Worm (Caenorhabditis elegans) whole organism, late embryonic: ENCODE results near the gene ciao-2B.

Experiments
- K02D7.2 ChIP-seq: sonication (generic microtip); optimal IDR thresholded peaks from 2 replicates; lab custom pipeline; 2017; ENCODE audit warnings: mild to moderate bottlenecking, missing genetic modification characterization, missing compliant biosample characterization
- elt-2 ChIP-seq: sonication (generic microtip); optimal IDR thresholded peaks from 2 replicates; lab custom pipeline; 2016; ENCODE audit warnings: missing genetic modification reagents, missing genetic modification characterization, missing compliant biosample characterization
- syd-9 ChIP-seq: sonication (generic microtip); optimal IDR thresholded peaks from 2 replicates; lab custom pipeline; 2016; ENCODE audit warnings: mild to moderate bottlenecking, missing genetic modification characterization, moderate library complexity, missing compliant biosample characterization

ciao-2B gene

DNA sequence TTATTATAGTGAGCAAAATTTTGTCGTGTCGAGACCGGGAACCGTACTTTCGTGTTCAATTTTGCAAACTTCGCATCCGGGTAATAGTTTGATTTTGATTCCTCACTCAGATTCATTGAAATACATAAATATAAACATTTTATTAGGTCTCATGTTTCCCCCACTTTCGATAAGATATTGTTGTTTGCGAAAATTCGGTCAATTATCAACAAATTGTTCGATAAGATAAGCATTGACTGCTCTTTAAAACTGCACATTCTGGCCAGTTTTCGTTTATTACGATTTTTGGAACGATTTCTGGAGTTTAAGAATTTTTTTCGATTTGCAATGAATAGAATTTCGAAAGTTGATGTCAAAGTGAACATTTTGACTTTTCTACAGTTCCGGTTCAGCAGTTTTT is 50.7 kb downstream of the ciao-2B start:
- TF ChIP-seq elt-2 (peak; percentile 92), syd-9 (tag; lab: Kevin White, UChicago) (no peak), K02D7.2 (tag; lab: Kevin White, UChicago) (no peak)
